Worm (Caenorhabditis elegans) whole organism, L1 larva: ENCODE measurements around the gene C46F9.6.

ENCODE experiments used
- egl-27 ChIP-seq, 2 experiments: fragments of 150-350 bp in 1 of 2; sonication (generic microtip); optimal IDR thresholded peaks; 3 replicates each; lab custom pipeline; 2017 to 2018; ENCODE audit warnings: missing biosample characterization in 2 of 2, missing genetic modification characterization in 2 of 2, missing genetic modification reagents in 2 of 2
- nhr-28 ChIP-seq: fragments of 150-350 bp; optimal IDR thresholded peaks from 2 replicates; lab custom pipeline; 2014; ENCODE audit warnings: missing biosample characterization, missing genetic modification characterization
- zag-1 ChIP-seq: fragments of 150-350 bp; optimal IDR thresholded peaks from 2 replicates; lab custom pipeline; 2014; ENCODE audit warnings: missing biosample characterization, missing genetic modification characterization

- no peak for TF ChIP-seq nhr-28 (tag; lab: Kevin White, UChicago)
- TF ChIP-seq egl-27 (tag; optimal IDR thresholded peaks at IDR 0.05; lab: Kevin White, UChicago): no peak
- no peak for TF ChIP-seq zag-1 (tag; lab: Kevin White, UChicago)
These were observed 14.7 kb downstream of the C46F9.6 start, which contains the start of gene math-31 for ce11 chrII:1912741-1913140.
